Fruit fly (Drosophila melanogaster) whole organism, embryonic: ENCODE measurements around the gene spdo.
A peak's percentile ranks its signal among the peaks of the same experiment; 100 is the strongest.

ENCODE experiments used
- Antp ChIP-seq: fragments of 200-800 bp; sonication (Bioruptor generic); optimal IDR thresholded peaks from 3 replicates; lab custom pipeline; 2016; ENCODE audit warnings: missing biosample characterization, missing genetic modification characterization
- Blimp-1 ChIP-seq: fragments of 200-800 bp; sonication (Bioruptor generic); optimal IDR thresholded peaks from 3 replicates; lab custom pipeline; 2018; ENCODE audit warnings: missing biosample characterization, missing genetic modification characterization, mild to moderate bottlenecking, moderate library complexity, missing genetic modification reagents
- CG10543 ChIP-seq: fragments of 200-800 bp; sonication (Bioruptor generic); optimal IDR thresholded peaks from 3 replicates; lab custom pipeline; 2017; ENCODE audit warnings: missing biosample characterization, mild to moderate bottlenecking, missing genetic modification characterization, moderate library complexity
- CG13775 ChIP-seq: fragments of 200-800 bp; sonication (Bioruptor generic); optimal IDR thresholded peaks from 3 replicates; lab custom pipeline; 2017; ENCODE audit warnings: missing biosample characterization, mild to moderate bottlenecking, missing genetic modification characterization
- CG15479 ChIP-seq: fragments of 200-800 bp; sonication (Bioruptor generic); optimal IDR thresholded peaks from 3 replicates; lab custom pipeline; 2019; ENCODE audit warnings: missing biosample characterization, mild to moderate bottlenecking, missing genetic modification characterization, moderate library complexity
- CG15514 ChIP-seq: fragments of 200-800 bp; sonication (Bioruptor generic); optimal IDR thresholded peaks from 3 replicates; lab custom pipeline; 2017; ENCODE audit warnings: missing biosample characterization, missing genetic modification characterization, mild to moderate bottlenecking, moderate library complexity, missing genetic modification reagents
- CG1647 ChIP-seq: fragments of 200-800 bp; sonication (Bioruptor generic); optimal IDR thresholded peaks from 3 replicates; lab custom pipeline; 2016; ENCODE audit warnings: missing biosample characterization, missing genetic modification characterization
- CG17829 ChIP-seq: fragments of 200-800 bp; optimal IDR thresholded peaks from 2 replicates; lab custom pipeline; 2019; ENCODE audit warnings: missing biosample characterization, mild to moderate bottlenecking, missing genetic modification characterization, moderate library complexity
- CG5245 ChIP-seq: fragments of 200-800 bp; sonication (Bioruptor generic); optimal IDR thresholded peaks from 3 replicates; lab custom pipeline; 2016; ENCODE audit warnings: missing biosample characterization, missing genetic modification characterization
- CG6765 ChIP-seq: fragments of 200-800 bp; sonication (Bioruptor generic); optimal IDR thresholded peaks from 3 replicates; lab custom pipeline; 2017; ENCODE audit warnings: missing biosample characterization, mild to moderate bottlenecking, missing genetic modification characterization
- D19A ChIP-seq: fragments of 200-800 bp; optimal IDR thresholded peaks from 3 replicates; lab custom pipeline; 2019; ENCODE audit warnings: missing biosample characterization, mild to moderate bottlenecking, missing genetic modification characterization, moderate library complexity
- Deaf1 ChIP-seq: fragments of 200-800 bp; optimal IDR thresholded peaks from 3 replicates; lab custom pipeline; 2019; ENCODE audit warnings: missing biosample characterization, mild to moderate bottlenecking, missing genetic modification characterization, moderate library complexity
- Jarid2 ChIP-seq: fragments of 200-800 bp; sonication (Bioruptor generic); optimal IDR thresholded peaks from 3 replicates; lab custom pipeline; 2017; ENCODE audit warnings: mild to moderate bottlenecking, missing biosample characterization, missing genetic modification reagents, missing genetic modification characterization
- Max ChIP-seq: fragments of 200-800 bp; sonication (Bioruptor generic); optimal IDR thresholded peaks from 2 replicates; lab custom pipeline; 2016; ENCODE audit warnings: missing biosample characterization, mild to moderate bottlenecking, missing genetic modification characterization
- Myb ChIP-seq: fragments of 200-800 bp; sonication (Bioruptor generic); optimal IDR thresholded peaks from 2 replicates; lab custom pipeline; 2016; ENCODE audit warnings: missing biosample characterization, missing genetic modification characterization
- Nf-YC ChIP-seq: fragments of 200-800 bp; optimal IDR thresholded peaks from 3 replicates; lab custom pipeline; 2019; ENCODE audit warnings: missing biosample characterization, mild to moderate bottlenecking, missing genetic modification characterization, moderate library complexity
- Pdp1 ChIP-seq, 2 experiments: fragments of 200-800 bp; sonication (Bioruptor generic); optimal IDR thresholded peaks; 3 replicates each; lab custom pipeline; 2016; ENCODE audit warnings: missing biosample characterization in 2 of 2, missing genetic modification characterization in 2 of 2, mild to moderate bottlenecking in 1 of 2, moderate library complexity in 1 of 2
- Sin3A ChIP-seq: fragments of >200 bp; optimal IDR thresholded peaks from 2 replicates; lab custom pipeline; 2018
- ato ChIP-seq: fragments of 200-800 bp; sonication (Bioruptor generic); IDR thresholded peaks from 2 replicates; pipeline ENCODE4 v1.3.6; 2022; ENCODE audit warnings: missing biosample characterization, missing genetic modification characterization; ENCODE audit not compliant: partially characterized antibody
- cg ChIP-seq: fragments of 200-800 bp; sonication (Bioruptor generic); optimal IDR thresholded peaks from 3 replicates; lab custom pipeline; 2019; ENCODE audit warnings: missing biosample characterization, mild to moderate bottlenecking, missing genetic modification characterization, moderate library complexity
- chinmo ChIP-seq: fragments of 200-800 bp; sonication (Bioruptor generic); IDR thresholded peaks from 4 replicates; pipeline ENCODE4 v1.3.6; 2022; ENCODE audit warnings: missing biosample characterization, missing genetic modification characterization; ENCODE audit not compliant: partially characterized antibody
- chm ChIP-seq: fragments of 200-800 bp; sonication (Bioruptor generic); IDR thresholded peaks from 2 replicates; pipeline ENCODE4 v1.3.6; 2022; ENCODE audit warnings: missing biosample characterization, missing genetic modification characterization
- corto ChIP-seq: fragments of 200-800 bp; sonication (Bioruptor generic); optimal IDR thresholded peaks from 2 replicates; lab custom pipeline; 2016; ENCODE audit warnings: missing biosample characterization, mild to moderate bottlenecking, missing genetic modification characterization, moderate library complexity
- crc ChIP-seq: fragments of 200-800 bp; sonication (Bioruptor generic); optimal IDR thresholded peaks from 2 replicates; lab custom pipeline; 2016; ENCODE audit warnings: missing biosample characterization, missing genetic modification characterization
- crol ChIP-seq: fragments of 200-800 bp; sonication (Bioruptor generic); IDR thresholded peaks from 2 replicates; pipeline ENCODE4 v1.3.6; 2022; ENCODE audit warnings: missing biosample characterization, missing genetic modification characterization
- dpn ChIP-seq, 2 experiments: fragments of 200-800 bp; sonication (Bioruptor generic); optimal IDR thresholded peaks; 3 replicates each; lab custom pipeline; 2016; ENCODE audit warnings: missing biosample characterization in 2 of 2, missing genetic modification characterization in 2 of 2
- esg ChIP-seq: fragments of 200-800 bp; sonication (Bioruptor generic); conservative IDR thresholded peaks from 2 replicates; pipeline ENCODE4 v1.3.6; 2022; ENCODE audit warnings: missing biosample characterization, missing genetic modification characterization
- hkb ChIP-seq, 2 experiments: fragments of 200-800 bp in 1 of 2; fragments of >200 bp in 1 of 2; sonication (Bioruptor generic) in 1 of 2; IDR thresholded peaks in 1 of 2; optimal IDR thresholded peaks in 1 of 2; 2 replicates each; pipeline versions ENCODE4 v1.3.6 to Lab custom; 2017 to 2022; ENCODE audit warnings: missing biosample characterization in 1 of 2, missing genetic modification characterization in 1 of 2
- kni ChIP-seq: fragments of 200-800 bp; sonication (Bioruptor generic); optimal IDR thresholded peaks from 3 replicates; lab custom pipeline; 2017; ENCODE audit warnings: mild to moderate bottlenecking, missing biosample characterization, missing genetic modification reagents, missing genetic modification characterization
- lilli ChIP-seq: fragments of 200-800 bp; sonication (Bioruptor generic); optimal IDR thresholded peaks from 3 replicates; lab custom pipeline; 2016; ENCODE audit warnings: missing biosample characterization, missing genetic modification characterization
- mirr ChIP-seq: fragments of 200-800 bp; sonication (Bioruptor generic); optimal IDR thresholded peaks from 3 replicates; lab custom pipeline; 2018; ENCODE audit warnings: missing biosample characterization, mild to moderate bottlenecking, missing genetic modification characterization
- onecut ChIP-seq: fragments of 200-800 bp; sonication (Bioruptor generic); IDR thresholded peaks from 2 replicates; pipeline ENCODE4 v1.3.6; 2022; ENCODE audit warnings: missing biosample characterization, missing genetic modification characterization
- salm ChIP-seq: fragments of 200-800 bp; sonication (Bioruptor generic); optimal IDR thresholded peaks from 2 replicates; lab custom pipeline; 2018; ENCODE audit warnings: missing biosample characterization, mild to moderate bottlenecking, missing genetic modification characterization
- sd ChIP-seq: fragments of 200-800 bp; sonication (Bioruptor generic); optimal IDR thresholded peaks from 3 replicates; lab custom pipeline; 2018; ENCODE audit warnings: missing biosample characterization, mild to moderate bottlenecking, missing genetic modification characterization, moderate library complexity
- stwl ChIP-seq: fragments of 200-800 bp; sonication (Bioruptor generic); optimal IDR thresholded peaks from 3 replicates; lab custom pipeline; 2018; ENCODE audit warnings: missing biosample characterization, mild to moderate bottlenecking, missing genetic modification characterization, moderate library complexity
- tll ChIP-seq, 2 experiments: fragments of 200-800 bp in 1 of 2; fragments of >200 bp in 1 of 2; sonication (Bioruptor generic) in 1 of 2; optimal IDR thresholded peaks; 2 replicates each; lab custom pipeline; 2017 to 2019; ENCODE audit warnings: missing biosample characterization in 2 of 2, missing genetic modification characterization in 2 of 2, mild to moderate bottlenecking in 1 of 2, moderate library complexity in 1 of 2
- twi ChIP-seq: fragments of 200-800 bp; optimal IDR thresholded peaks from 2 replicates; lab custom pipeline; 2019; ENCODE audit warnings: missing biosample characterization, mild to moderate bottlenecking, missing genetic modification characterization, moderate library complexity
- vvl ChIP-seq: fragments of 200-800 bp; sonication (Bioruptor generic); IDR thresholded peaks from 2 replicates; pipeline ENCODE4 v1.3.6; 2022; ENCODE audit warnings: missing biosample characterization, missing genetic modification characterization
- z ChIP-seq: fragments of 200-800 bp; sonication (Bioruptor generic); IDR thresholded peaks from 3 replicates; pipeline ENCODE4 v1.3.6; 2022; ENCODE audit warnings: missing biosample characterization, missing genetic modification characterization

spdo gene

dm6 chr3R:30465775-30466494, 10.5 kb upstream of the spdo start, which contains the start of gene PH4alphaEFB (continued):
- peak; percentile 43 for TF ChIP-seq D19A
- peak; percentile 3 for TF ChIP-seq kni (GFP tag; lab: Kevin White, UChicago)
- no peak for TF ChIP-seq hkb (optimal IDR thresholded peaks at IDR 0.05; lab: Kevin White, UChicago)
- peak; percentile 34; the same call in 1 of the 2 replicates for TF ChIP-seq hkb (GFP tag; IDR thresholded peaks at IDR 0.05; lab: Robert Waterston, UW)
- peak; percentile 59 for TF ChIP-seq Deaf1 (tag; lab: Kevin White, UChicago)
- TF ChIP-seq CG17829 (tag; lab: Kevin White, UChicago), result peak; percentile 25
- no peak for TF ChIP-seq CG13775 (GFP tag; lab: Kevin White, UChicago)
- TF ChIP-seq corto (GFP tag; lab: Kevin White, UChicago), result no peak
- TF ChIP-seq Antp (GFP tag; lab: Kevin White, UChicago), result no peak
- peak; percentile 94 for TF ChIP-seq Jarid2 (GFP tag; lab: Kevin White, UChicago)
- peak; percentile 14 for TF ChIP-seq mirr
- TF ChIP-seq Max (GFP tag; lab: Kevin White, UChicago), result no peak
- no peak for TF ChIP-seq salm
- no peak for TF ChIP-seq CG6765 (GFP tag; lab: Kevin White, UChicago)
- TF ChIP-seq, all 482 proteins: peak for 72

dm6 chr3R:30466515-30466914, 10.0 kb upstream of the spdo start:
- TF ChIP-seq chm (GFP tag; lab: Robert Waterston, UW) (0 out of 2 replicates have a peak, but pooled peaks have one; percentile 27), esg (GFP tag; lab: Robert Waterston, UW) (no peak), Nf-YC (tag; lab: Kevin White, UChicago) (no peak), lilli (GFP tag; lab: Kevin White, UChicago) (no peak), CG10543 (GFP tag; lab: Kevin White, UChicago) (no peak), vvl (0 out of 2 replicates have a peak, but pooled peaks have one; percentile 15), dpn (GFP tag; optimal IDR thresholded peaks at IDR 0.05; lab: Kevin White, UChicago) (no peak), sd (tag; lab: Kevin White, UChicago) (peak; percentile 10), onecut (GFP tag; lab: Robert Waterston, UW) (0 out of 2 replicates have a peak, but pooled peaks have one; percentile 7), CG5245 (no peak), tll (GFP tag; optimal IDR thresholded peaks at IDR 0.05; lab: Kevin White, UChicago) (peak in 1 of 2 experiments; percentile 31), crc (GFP tag; lab: Kevin White, UChicago) (no peak), CG15479 (GFP tag; lab: Kevin White, UChicago) (no peak), Pdp1 (GFP tag; optimal IDR thresholded peaks at IDR 0.05; lab: Kevin White, UChicago) (peak in 1 of 2 experiments; percentile 95), Sin3A (lab: Kevin White, UChicago) (no peak), CG15514 (peak; percentile 4), Blimp-1 (GFP tag; lab: Kevin White, UChicago) (no peak), chinmo (GFP tag; lab: Robert Waterston, UW) (0 out of 4 replicates have a peak, but pooled peaks have one; percentile 28), z (GFP tag; lab: Robert Waterston, UW) (0 out of 3 replicates have a peak, but pooled peaks have one; percentile 30), CG1647 (GFP tag; lab: Kevin White, UChicago) (no peak), ato (GFP tag; lab: Robert Waterston, UW) (peak; percentile 33; the same call in 1 of the 2 replicates), cg (GFP tag; lab: Kevin White, UChicago) (peak; percentile 46), stwl (tag; lab: Kevin White, UChicago) (no peak), crol (GFP tag; lab: Robert Waterston, UW) (peak; percentile 75), Myb (GFP tag; lab: Kevin White, UChicago) (no peak), twi (peak; percentile 30)
